In the genomic region with DNA sequence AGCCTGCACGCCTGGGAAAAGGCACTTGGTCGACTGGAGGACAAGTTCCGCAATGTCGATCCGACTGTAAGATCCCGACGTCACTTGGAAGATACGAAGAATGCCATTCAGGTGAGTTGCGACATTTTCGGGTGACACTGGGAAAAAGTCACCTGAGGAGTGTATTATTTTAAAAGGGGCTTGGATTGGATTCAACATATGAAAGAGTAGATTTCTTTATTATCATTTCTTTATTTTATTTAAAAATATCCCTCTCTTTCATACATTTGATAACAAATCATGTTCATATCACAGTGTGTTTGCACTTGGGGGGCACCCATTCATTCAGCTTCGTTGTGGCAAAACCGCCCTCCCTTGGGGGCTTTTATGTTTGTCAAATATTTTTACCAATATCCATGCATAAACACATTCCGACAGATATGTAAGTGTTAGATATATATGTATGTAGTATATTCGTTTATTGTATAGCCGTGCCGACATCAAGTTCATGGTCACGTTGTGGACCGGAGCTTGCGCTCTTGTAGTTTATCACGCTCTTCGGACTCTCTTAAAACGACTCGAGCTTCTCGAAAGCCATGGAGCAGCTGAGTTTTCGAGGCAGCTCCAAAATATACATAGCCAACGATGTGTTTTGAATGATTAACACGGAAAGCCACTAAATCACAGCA, we compare ENCODE assay signal across 1 fruit fly cellular context.
TF ChIP-seq lines count a peak whose summit lies in the region.

No protein-coding gene starts in this region.

TF ChIP-seq in whole organism, embryonic, 481 proteins besides CTCF, POLR2A, EP300 and RAD21 (continued from another document):
- no peak for TF ChIP-seq CG33557 (GFP tag; optimal IDR thresholded peaks at IDR 0.05; lab: Kevin White, UChicago)
- TF ChIP-seq CG3065 (GFP tag; optimal IDR thresholded peaks at IDR 0.05; lab: Kevin White, UChicago), result no peak
- TF ChIP-seq br (optimal IDR thresholded peaks at IDR 0.05; lab: Kevin White, UChicago), result no peak
- peak; percentile 20; the same call in 1 of the 4 replicates for TF ChIP-seq Gug (GFP tag; IDR thresholded peaks at IDR 0.05; lab: Robert Waterston, UW)
- TF ChIP-seq sug (tag; optimal IDR thresholded peaks at IDR 0.05; lab: Kevin White, UChicago), result peak; percentile 45
- TF ChIP-seq CG11504 (tag; optimal IDR thresholded peaks at IDR 0.05; lab: Kevin White, UChicago), result no peak
- TF ChIP-seq E2f2 (GFP tag; IDR thresholded peaks at IDR 0.05; lab: Robert Waterston, UW), result 0 out of 2 replicates have a peak, but pooled peaks have one; percentile 31
- no peak for TF ChIP-seq CG12071 (GFP tag; optimal IDR thresholded peaks at IDR 0.05; lab: Kevin White, UChicago)
- TF ChIP-seq CG7786 (GFP tag; optimal IDR thresholded peaks at IDR 0.05; lab: Kevin White, UChicago), result no peak
- no peak for TF ChIP-seq pum (GFP tag; optimal IDR thresholded peaks at IDR 0.05; lab: Kevin White, UChicago)
- no peak for TF ChIP-seq CG2875 (GFP tag; optimal IDR thresholded peaks at IDR 0.05; lab: Kevin White, UChicago)
- TF ChIP-seq CG14441 (GFP tag; IDR thresholded peaks at IDR 0.05; lab: Robert Waterston, UW), result peak; percentile 66
- no peak for TF ChIP-seq Nf-YA (GFP tag; IDR thresholded peaks at IDR 0.05; lab: Robert Waterston, UW)
- TF ChIP-seq slbo (GFP tag; IDR thresholded peaks at IDR 0.05; lab: Robert Waterston, UW), result peak; percentile 57
- TF ChIP-seq gcm (GFP tag; optimal IDR thresholded peaks at IDR 0.05; lab: Kevin White, UChicago), result no peak
- TF ChIP-seq D19B (GFP tag; optimal IDR thresholded peaks at IDR 0.05; lab: Kevin White, UChicago), result no peak
- no peak for TF ChIP-seq CG32767 (GFP tag; IDR thresholded peaks at IDR 0.05; lab: Robert Waterston, UW)
- TF ChIP-seq CG3847 (GFP tag; IDR thresholded peaks at IDR 0.05; lab: Robert Waterston, UW), result peak; percentile 49; the same call in 1 of the 2 replicates
- peak; percentile 3 for TF ChIP-seq CG2678 (tag; optimal IDR thresholded peaks at IDR 0.05; lab: Kevin White, UChicago)
- TF ChIP-seq ftz-f1 (GFP tag; optimal IDR thresholded peaks at IDR 0.05; lab: Kevin White, UChicago), result peak; percentile 69
- TF ChIP-seq CG10366 (GFP tag; IDR thresholded peaks at IDR 0.05; lab: Robert Waterston, UW), result peak; percentile 46
- 0 out of 2 replicates have a peak, but pooled peaks have one; percentile 11 for TF ChIP-seq ranshi (GFP tag; IDR thresholded peaks at IDR 0.05; lab: Robert Waterston, UW)
- no peak for TF ChIP-seq Sox100B (GFP tag; optimal IDR thresholded peaks at IDR 0.05; lab: Kevin White, UChicago)
- peak; percentile 26; the same call in 1 of the 2 replicates for TF ChIP-seq CG13287 (GFP tag; IDR thresholded peaks at IDR 0.05; lab: Robert Waterston, UW; ENCODE audit: partially characterized antibody)
- no peak for TF ChIP-seq ci (GFP tag; IDR thresholded peaks at IDR 0.05; lab: Robert Waterston, UW)
- no peak for TF ChIP-seq chm (GFP tag; IDR thresholded peaks at IDR 0.05; lab: Robert Waterston, UW)
- TF ChIP-seq Atf3 (GFP tag; optimal IDR thresholded peaks at IDR 0.05; lab: Kevin White, UChicago), result no peak
- no peak for TF ChIP-seq psq (GFP tag; optimal IDR thresholded peaks at IDR 0.05; lab: Kevin White, UChicago)
- TF ChIP-seq CG3995 (GFP tag; optimal IDR thresholded peaks at IDR 0.05; lab: Kevin White, UChicago), result no peak
- TF ChIP-seq Aef1 (GFP tag; IDR thresholded peaks at IDR 0.05; lab: Robert Waterston, UW), result peak; percentile 24; the same call in 1 of the 3 replicates
- no peak for TF ChIP-seq Ets97D (GFP tag; optimal IDR thresholded peaks at IDR 0.05; lab: Kevin White, UChicago)
- TF ChIP-seq dmrt99B (tag; optimal IDR thresholded peaks at IDR 0.05; lab: Kevin White, UChicago), result no peak
- no peak for TF ChIP-seq C15 (GFP tag; IDR thresholded peaks at IDR 0.05; lab: Robert Waterston, UW)
- no peak for TF ChIP-seq Lhr (GFP tag; optimal IDR thresholded peaks at IDR 0.05; lab: Kevin White, UChicago)
- TF ChIP-seq pan (optimal IDR thresholded peaks at IDR 0.05; lab: Kevin White, UChicago), result no peak
- peak in 1 of 2 experiments; percentile 69 for TF ChIP-seq pan (GFP tag; optimal IDR thresholded peaks at IDR 0.05 in 1 of 2, IDR thresholded peaks at IDR 0.05 in 1 of 2)
- TF ChIP-seq lmd (GFP tag; IDR thresholded peaks at IDR 0.05; lab: Robert Waterston, UW), result peak; percentile 39
- TF ChIP-seq Rx (GFP tag; IDR thresholded peaks at IDR 0.05; lab: Robert Waterston, UW), result 0 out of 2 replicates have a peak, but pooled peaks have one; percentile 7
- peak; percentile 88; the same call in 3 of the 4 replicates for TF ChIP-seq chinmo (GFP tag; IDR thresholded peaks at IDR 0.05; lab: Robert Waterston, UW; ENCODE audit: partially characterized antibody)
- no peak for TF ChIP-seq sna (GFP tag; IDR thresholded peaks at IDR 0.05; lab: Robert Waterston, UW; ENCODE audit: partially characterized antibody)
- 0 out of 2 replicates have a peak, but pooled peaks have one; percentile 25 for TF ChIP-seq Oaz (GFP tag; IDR thresholded peaks at IDR 0.05; lab: Robert Waterston, UW)
- TF ChIP-seq hbn (GFP tag; IDR thresholded peaks at IDR 0.05; lab: Robert Waterston, UW; ENCODE audit: partially characterized antibody), result no peak
- no peak for TF ChIP-seq sc (optimal IDR thresholded peaks at IDR 0.05; lab: Kevin White, UChicago)
- no peak for TF ChIP-seq sc (GFP tag; optimal IDR thresholded peaks at IDR 0.05; lab: Kevin White, UChicago)
- TF ChIP-seq CG12219 (GFP tag; optimal IDR thresholded peaks at IDR 0.05; lab: Kevin White, UChicago), result no peak
- TF ChIP-seq Ada2b (GFP tag; IDR thresholded peaks at IDR 0.05; lab: Robert Waterston, UW), result peak; percentile 54
- TF ChIP-seq CG2129 (GFP tag; IDR thresholded peaks at IDR 0.05; lab: Robert Waterston, UW; ENCODE audit: partially characterized antibody), result no peak
- no peak for TF ChIP-seq lola (GFP tag; optimal IDR thresholded peaks at IDR 0.05; lab: Kevin White, UChicago)
- peak; percentile 52; the same call in 2 of the 3 replicates for TF ChIP-seq tgo (GFP tag; IDR thresholded peaks at IDR 0.05; lab: Robert Waterston, UW)
- TF ChIP-seq CG8281 (tag; optimal IDR thresholded peaks at IDR 0.05; lab: Kevin White, UChicago), result no peak
- TF ChIP-seq ewg (GFP tag; optimal IDR thresholded peaks at IDR 0.05; lab: Kevin White, UChicago), result no peak
- no peak for TF ChIP-seq stwl (tag; optimal IDR thresholded peaks at IDR 0.05; lab: Kevin White, UChicago)
- TF ChIP-seq CG6683 (GFP tag; optimal IDR thresholded peaks at IDR 0.05; lab: Kevin White, UChicago), result no peak
- TF ChIP-seq CG3163 (GFP tag; optimal IDR thresholded peaks at IDR 0.05; lab: Kevin White, UChicago), result peak; percentile 47
- TF ChIP-seq CG34224 (GFP tag; IDR thresholded peaks at IDR 0.05; lab: Robert Waterston, UW; ENCODE audit: partially characterized antibody), result peak; percentile 37
- TF ChIP-seq E2f1 (GFP tag; IDR thresholded peaks at IDR 0.05; lab: Robert Waterston, UW), result peak; percentile 29; the same call in 1 of the 2 replicates
- TF ChIP-seq Pdp1 (GFP tag; optimal IDR thresholded peaks at IDR 0.05; lab: Kevin White, UChicago), result no peak
- no peak for TF ChIP-seq Oli (tag; optimal IDR thresholded peaks at IDR 0.05; lab: Kevin White, UChicago)
- TF ChIP-seq fd102C (GFP tag; optimal IDR thresholded peaks at IDR 0.05; lab: Kevin White, UChicago), result no peak
- peak; percentile 21; the same call in 1 of the 2 replicates for TF ChIP-seq gsb (GFP tag; IDR thresholded peaks at IDR 0.05; lab: Robert Waterston, UW)
- TF ChIP-seq ttk (GFP tag; IDR thresholded peaks at IDR 0.05; lab: Robert Waterston, UW), result peak; percentile 14; the same call in 1 of the 2 replicates
- TF ChIP-seq CrebB (tag; optimal IDR thresholded peaks at IDR 0.05; lab: Kevin White, UChicago), result no peak
- no peak for TF ChIP-seq Nf-YB (GFP tag; optimal IDR thresholded peaks at IDR 0.05; lab: Kevin White, UChicago)
- TF ChIP-seq CG15269 (tag; optimal IDR thresholded peaks at IDR 0.05; lab: Kevin White, UChicago), result peak; percentile 9
- no peak for TF ChIP-seq bigmax (GFP tag; optimal IDR thresholded peaks at IDR 0.05; lab: Kevin White, UChicago)
- TF ChIP-seq Dbx (GFP tag; IDR thresholded peaks at IDR 0.05; lab: Robert Waterston, UW), result 0 out of 3 replicates have a peak, but pooled peaks have one; percentile 10
- peak; percentile 60 for TF ChIP-seq Ets65A (GFP tag; lab: Kevin White, UChicago)
- no peak for TF ChIP-seq prd (optimal IDR thresholded peaks at IDR 0.05; lab: Kevin White, UChicago)
- peak; percentile 58; the same call in 1 of the 3 replicates for TF ChIP-seq prd (GFP tag; IDR thresholded peaks at IDR 0.05; lab: Robert Waterston, UW)
- no peak for TF ChIP-seq trh (GFP tag; optimal IDR thresholded peaks at IDR 0.05; lab: Kevin White, UChicago)
- no peak for TF ChIP-seq peb (GFP tag; IDR thresholded peaks at IDR 0.05; lab: Robert Waterston, UW)
- TF ChIP-seq CG1529 (GFP tag; optimal IDR thresholded peaks at IDR 0.05; lab: Kevin White, UChicago), result no peak
- peak; percentile 41 for TF ChIP-seq abd-A (tag; optimal IDR thresholded peaks at IDR 0.05; lab: Kevin White, UChicago)
- TF ChIP-seq Med (GFP tag; lab: Kevin White, UChicago), result peak; percentile 0
- no peak for TF ChIP-seq Chrac-16 (GFP tag; optimal IDR thresholded peaks at IDR 0.05; lab: Kevin White, UChicago)
- no peak for TF ChIP-seq Hmr (GFP tag; optimal IDR thresholded peaks at IDR 0.05; lab: Kevin White, UChicago)
- peak in 1 of 2 experiments; percentile 7 for TF ChIP-seq Hr78 (GFP tag; optimal IDR thresholded peaks at IDR 0.05; lab: Kevin White, UChicago)
- TF ChIP-seq CG2712 (tag; optimal IDR thresholded peaks at IDR 0.05; lab: Kevin White, UChicago), result no peak
- no peak for TF ChIP-seq her (GFP tag; optimal IDR thresholded peaks at IDR 0.05; lab: Kevin White, UChicago)
- TF ChIP-seq jigr1 (GFP tag; IDR thresholded peaks at IDR 0.05; lab: Robert Waterston, UW), result no peak
- peak; percentile 44 to 73 for TF ChIP-seq Trl (optimal IDR thresholded peaks at IDR 0.05; lab: Kevin White, UChicago)
- no peak for TF ChIP-seq Trl (GFP tag; optimal IDR thresholded peaks at IDR 0.05; lab: Kevin White, UChicago)
- no peak for TF ChIP-seq kni (GFP tag; optimal IDR thresholded peaks at IDR 0.05; lab: Kevin White, UChicago)
- no peak for TF ChIP-seq Side (GFP tag; optimal IDR thresholded peaks at IDR 0.05; lab: Kevin White, UChicago)
- peak; percentile 32; the same call in 1 of the 2 replicates for TF ChIP-seq CG6689 (GFP tag; IDR thresholded peaks at IDR 0.05; lab: Robert Waterston, UW)
- no peak for TF ChIP-seq CG18619 (GFP tag; optimal IDR thresholded peaks at IDR 0.05; lab: Kevin White, UChicago)
